Fruit fly (Drosophila melanogaster): ENCODE measurements around the gene CG3061.

The CG3061 gene

dm6 chr3R:14017640-14018429 is 14.3 kb upstream of the CG3061 start (continued):
- TF ChIP-seq gsb (GFP tag; IDR thresholded peaks at IDR 0.05) (peak; percentile 41; the same call in 1 of the 2 replicates), twi (tag; optimal IDR thresholded peaks at IDR 0.05) (peak; percentile 74), trem (tag; optimal IDR thresholded peaks at IDR 0.05) (peak; percentile 57), Eip74EF (GFP tag; optimal IDR thresholded peaks at IDR 0.05) (peak in 1 of 2 experiments; percentile 88), odd (GFP tag; optimal IDR thresholded peaks at IDR 0.05) (peak; percentile 86), Blimp-1 (GFP tag; optimal IDR thresholded peaks at IDR 0.05) (peak; percentile 97), chn (GFP tag; optimal IDR thresholded peaks at IDR 0.05) (peak; percentile 40), Atf3 (GFP tag; optimal IDR thresholded peaks at IDR 0.05) (peak; percentile 27), Rx (GFP tag; IDR thresholded peaks at IDR 0.05) (peak; percentile 83), corto (GFP tag; optimal IDR thresholded peaks at IDR 0.05) (no peak), zfh2 (GFP tag; optimal IDR thresholded peaks at IDR 0.05) (no peak), CG2129 (GFP tag; IDR thresholded peaks at IDR 0.05; ENCODE audit: partially characterized antibody) (no peak), hbn (GFP tag; IDR thresholded peaks at IDR 0.05; ENCODE audit: partially characterized antibody) (peak; percentile 38; the same call in 1 of the 2 replicates), p53 (GFP tag; optimal IDR thresholded peaks at IDR 0.05) (no peak), CG8281 (tag; optimal IDR thresholded peaks at IDR 0.05) (peak; percentile 76), Elba2 (GFP tag; optimal IDR thresholded peaks at IDR 0.05) (no peak), pita (GFP tag; optimal IDR thresholded peaks at IDR 0.05) (no peak), H2.0 (GFP tag; IDR thresholded peaks at IDR 0.05) (peak; percentile 82), caup (GFP tag; optimal IDR thresholded peaks at IDR 0.05; ENCODE audit: severe bottlenecking) (peak; percentile 83), CG1603 (tag; optimal IDR thresholded peaks at IDR 0.05) (peak; percentile 44), CG14441 (GFP tag; IDR thresholded peaks at IDR 0.05) (peak; percentile 91), zf30C (GFP tag; optimal IDR thresholded peaks at IDR 0.05) (peak; percentile 68), dan (GFP tag; IDR thresholded peaks at IDR 0.05) (no peak), Ets97D (GFP tag; optimal IDR thresholded peaks at IDR 0.05) (no peak), Sox102F (GFP tag; optimal IDR thresholded peaks at IDR 0.05) (peak; percentile 96), Dad (GFP tag; optimal IDR thresholded peaks at IDR 0.05) (peak; percentile 46), dpn (GFP tag; optimal IDR thresholded peaks at IDR 0.05) (peak in 1 of 2 experiments; percentile 70), gsb-n (tag; optimal IDR thresholded peaks at IDR 0.05) (peak; percentile 69), inv (GFP tag; IDR thresholded peaks at IDR 0.05; ENCODE audit: partially characterized antibody) (no peak), CG5180 (GFP tag; optimal IDR thresholded peaks at IDR 0.05) (peak; percentile 78), Dref (GFP tag; IDR thresholded peaks at IDR 0.05) (no peak), CG7556 (GFP tag; optimal IDR thresholded peaks at IDR 0.05) (peak; percentile 95), CG14014 (GFP tag; IDR thresholded peaks at IDR 0.05) (peak; percentile 68), Optix (GFP tag; IDR thresholded peaks at IDR 0.05) (peak; percentile 50; the same call in 1 of the 3 replicates), Pdp1 (GFP tag; optimal IDR thresholded peaks at IDR 0.05) (peak; percentile 18 to 30), Fer1 (GFP tag; optimal IDR thresholded peaks at IDR 0.05) (peak; percentile 87), tgo (GFP tag; IDR thresholded peaks at IDR 0.05) (peak; percentile 89), bbx (GFP tag; IDR thresholded peaks at IDR 0.05; ENCODE audit: partially characterized antibody) (0 out of 2 replicates have a peak, but pooled peaks have one; percentile 25), emc (GFP tag; optimal IDR thresholded peaks at IDR 0.05) (peak; percentile 5), Ptx1 (GFP tag; IDR thresholded peaks at IDR 0.05) (peak; percentile 93), crol (GFP tag; IDR thresholded peaks at IDR 0.05) (0 out of 2 replicates have a peak, but pooled peaks have one; percentile 7), kni (GFP tag; optimal IDR thresholded peaks at IDR 0.05) (peak; percentile 89), yki (optimal IDR thresholded peaks at IDR 0.05) (peak; percentile 97), CG3847 (GFP tag; IDR thresholded peaks at IDR 0.05) (peak; percentile 51; the same call in 1 of the 2 replicates), Trl (optimal IDR thresholded peaks at IDR 0.05) (peak; percentile 98 to 100), Trl (GFP tag; optimal IDR thresholded peaks at IDR 0.05) (peak; percentile 60), ssp (GFP tag; IDR thresholded peaks at IDR 0.05) (no peak), Hmr (GFP tag; optimal IDR thresholded peaks at IDR 0.05) (peak; percentile 84), sens-2 (GFP tag; IDR thresholded peaks at IDR 0.05) (no peak)
